Worm (Caenorhabditis elegans) whole organism, young adult: ENCODE data around the gene cyy-1.

Experiments
- B0019.2 ChIP-seq: fragments of 200-800 bp; sonication (Bioruptor generic); conservative IDR thresholded peaks from 2 replicates; pipeline ENCODE4 v1.3.6; 2022; ENCODE audit warnings: missing genetic modification reagents, missing genetic modification characterization, missing compliant biosample characterization
- C06A6.2 ChIP-seq: fragments of 200-800 bp; sonication (Bioruptor generic); conservative IDR thresholded peaks from 2 replicates; pipeline ENCODE4 v1.3.6; 2022; ENCODE audit warnings: missing genetic modification characterization, missing compliant biosample characterization
- C17E4.6 ChIP-seq: fragments of 200-800 bp; sonication (Bioruptor generic); IDR thresholded peaks from 2 replicates; pipeline ENCODE4 v1.3.6; 2022; ENCODE audit warnings: missing genetic modification reagents, missing genetic modification characterization, missing compliant biosample characterization
- D2030.7 ChIP-seq: fragments of 200-800 bp; sonication (Bioruptor generic); IDR thresholded peaks from 2 replicates; pipeline ENCODE4 v1.3.6; 2022; ENCODE audit warnings: missing genetic modification reagents, missing genetic modification characterization, missing compliant biosample characterization
- F23B12.7 ChIP-seq: sonication (generic microtip); optimal IDR thresholded peaks from 2 replicates; lab custom pipeline; 2017; ENCODE audit warnings: missing genetic modification characterization, mild to moderate bottlenecking, missing compliant biosample characterization, antibody characterized with exemption, moderate library complexity; ENCODE audit not compliant: insufficient read depth
- F37B4.10 ChIP-seq: fragments of 200-800 bp; sonication (Bioruptor generic); IDR thresholded peaks from 2 replicates; pipeline ENCODE4 v1.3.6; 2022; ENCODE audit warnings: missing genetic modification characterization, missing compliant biosample characterization
- F39B2.1 ChIP-seq: fragments of 200-800 bp; sonication (Bioruptor generic); IDR thresholded peaks from 2 replicates; pipeline ENCODE4 v1.3.6; 2022; ENCODE audit warnings: missing genetic modification reagents, missing genetic modification characterization, missing compliant biosample characterization
- F52B5.7 ChIP-seq: sonication (generic microtip); optimal IDR thresholded peaks from 2 replicates; lab custom pipeline; 2016; ENCODE audit warnings: mild to moderate bottlenecking, missing genetic modification characterization, missing compliant biosample characterization
- F55B11.4 ChIP-seq: sonication (generic microtip); optimal IDR thresholded peaks from 2 replicates; lab custom pipeline; 2016; ENCODE audit warnings: missing compliant biosample characterization, missing genetic modification characterization, borderline replicate concordance; ENCODE audit not compliant: insufficient read depth
- F57C9.4 ChIP-seq: sonication (generic microtip); optimal IDR thresholded peaks from 2 replicates; lab custom pipeline; 2017; ENCODE audit warnings: mild to moderate bottlenecking, missing genetic modification characterization, missing compliant biosample characterization
- T07F8.4 ChIP-seq: sonication (generic microtip); optimal IDR thresholded peaks from 2 replicates; lab custom pipeline; 2016; ENCODE audit warnings: mild to moderate bottlenecking, missing genetic modification characterization, moderate library complexity, missing compliant biosample characterization
- Y53F4B.3 ChIP-seq: fragments of 200-800 bp; sonication (Bioruptor generic); IDR thresholded peaks from 2 replicates; pipeline ENCODE4 v1.3.6; 2022; ENCODE audit warnings: missing genetic modification reagents, missing genetic modification characterization, missing compliant biosample characterization
- Y53G8AR.9 ChIP-seq: fragments of 200-800 bp; sonication (Bioruptor generic); conservative IDR thresholded peaks from 2 replicates; pipeline ENCODE4 v1.3.6; 2022; ENCODE audit warnings: missing genetic modification reagents, missing genetic modification characterization, missing compliant biosample characterization
- Y56A3A.18 ChIP-seq: fragments of 200-800 bp; sonication (Bioruptor generic); IDR thresholded peaks from 2 replicates; pipeline ENCODE4 v1.3.6; 2022; ENCODE audit warnings: missing genetic modification reagents, missing genetic modification characterization, missing compliant biosample characterization
- Y67H2A.10 ChIP-seq: fragments of 200-800 bp; sonication (Bioruptor generic); conservative IDR thresholded peaks from 2 replicates; pipeline ENCODE4 v1.3.6; 2022; ENCODE audit warnings: missing genetic modification reagents, missing genetic modification characterization, missing compliant biosample characterization
- Y79H2A.3 ChIP-seq: fragments of 200-800 bp; sonication (Bioruptor generic); conservative IDR thresholded peaks from 2 replicates; pipeline ENCODE4 v1.3.6; 2022; ENCODE audit warnings: missing genetic modification reagents, missing genetic modification characterization, missing compliant biosample characterization
- Y95B8A.8 ChIP-seq: fragments of 200-800 bp; sonication (Bioruptor generic); IDR thresholded peaks from 2 replicates; pipeline ENCODE4 v1.3.6; 2022; ENCODE audit warnings: missing genetic modification reagents, missing genetic modification characterization, missing compliant biosample characterization
- ZK185.1 ChIP-seq: sonication (generic microtip); optimal IDR thresholded peaks from 2 replicates; lab custom pipeline; 2016; ENCODE audit warnings: mild to moderate bottlenecking, missing genetic modification characterization, missing compliant biosample characterization; ENCODE audit not compliant: poor library complexity, severe bottlenecking
- attf-6 ChIP-seq: fragments of 200-800 bp; sonication (Bioruptor generic); IDR thresholded peaks from 2 replicates; pipeline ENCODE4 v1.3.6; 2022; ENCODE audit warnings: missing genetic modification reagents, missing genetic modification characterization, missing compliant biosample characterization
- ccch-3 ChIP-seq: fragments of 200-800 bp; sonication (Bioruptor generic); optimal IDR thresholded peaks from 2 replicates; lab custom pipeline; 2018; ENCODE audit warnings: mild to moderate bottlenecking, missing genetic modification characterization, missing compliant biosample characterization
- cebp-2 ChIP-seq: fragments of 200-800 bp; sonication (Bioruptor generic); IDR thresholded peaks from 2 replicates; pipeline ENCODE4 v1.3.6; 2022; ENCODE audit warnings: missing genetic modification characterization, missing compliant biosample characterization
- ceh-27 ChIP-seq: fragments of 200-800 bp; sonication (Bioruptor generic); optimal IDR thresholded peaks from 2 replicates; lab custom pipeline; 2018; ENCODE audit warnings: mild to moderate bottlenecking, missing genetic modification characterization, moderate library complexity, missing compliant biosample characterization
- ceh-91 ChIP-seq: fragments of 200-800 bp; sonication (Bioruptor generic); IDR thresholded peaks from 2 replicates; pipeline ENCODE4 v1.3.6; 2022; ENCODE audit warnings: missing genetic modification reagents, missing genetic modification characterization, missing compliant biosample characterization
- die-1 ChIP-seq: sonication (generic microtip); optimal IDR thresholded peaks from 2 replicates; lab custom pipeline; 2016; ENCODE audit warnings: missing genotype, mild to moderate bottlenecking, missing genetic modification characterization, missing compliant biosample characterization
- dpff-1 ChIP-seq: sonication (generic microtip); optimal IDR thresholded peaks from 2 replicates; lab custom pipeline; 2017; ENCODE audit warnings: mild to moderate bottlenecking, missing genetic modification characterization, missing compliant biosample characterization
- dpl-1 ChIP-seq: fragments of 150-350 bp; optimal IDR thresholded peaks from 2 replicates; lab custom pipeline; 2014; ENCODE audit warnings: missing biosample characterization, missing genetic modification reagents, missing genetic modification characterization
- fkh-3 ChIP-seq: sonication (generic microtip); optimal IDR thresholded peaks from 2 replicates; lab custom pipeline; 2016; ENCODE audit warnings: mild to moderate bottlenecking, missing genetic modification characterization, missing compliant biosample characterization
- hlh-26 ChIP-seq: fragments of 200-800 bp; sonication (Bioruptor generic); conservative IDR thresholded peaks from 2 replicates; pipeline ENCODE4 v1.3.6; 2022; ENCODE audit warnings: missing genetic modification reagents, missing genetic modification characterization, missing compliant biosample characterization
- hrde-1 ChIP-seq: sonication (generic microtip); optimal IDR thresholded peaks from 2 replicates; lab custom pipeline; 2016; ENCODE audit warnings: missing genetic modification characterization, mild to moderate bottlenecking, missing compliant biosample characterization, moderate library complexity, missing genotype, missing genetic modification reagents, borderline replicate concordance
- lin-35 ChIP-seq, 3 experiments: fragments of 150-350 bp in 2 of 3; sonication (generic microtip) in 1 of 3; optimal IDR thresholded peaks; 2 replicates each; lab custom pipeline; 2014 to 2018; ENCODE audit warnings: missing biosample characterization in 3 of 3, missing genetic modification characterization in 3 of 3, missing genetic modification reagents in 3 of 3
- lsl-1 ChIP-seq: fragments of 200-800 bp; sonication (Bioruptor generic); optimal IDR thresholded peaks from 2 replicates; lab custom pipeline; 2018; ENCODE audit warnings: mild to moderate bottlenecking, missing genetic modification characterization, moderate library complexity, missing compliant biosample characterization
- madf-6 ChIP-seq: fragments of 200-800 bp; sonication (Bioruptor generic); IDR thresholded peaks from 2 replicates; pipeline ENCODE4 v1.3.6; 2022; ENCODE audit warnings: missing genetic modification reagents, missing genetic modification characterization, missing compliant biosample characterization
- mcd-1 ChIP-seq: fragments of 200-800 bp; sonication (Bioruptor generic); IDR thresholded peaks from 2 replicates; pipeline ENCODE4 v1.3.6; 2022; ENCODE audit warnings: missing genetic modification reagents, missing genetic modification characterization, missing compliant biosample characterization
- mel-28 ChIP-seq: sonication (generic microtip); optimal IDR thresholded peaks from 2 replicates; lab custom pipeline; 2016; ENCODE audit warnings: borderline replicate concordance, mild to moderate bottlenecking, missing genetic modification characterization, missing compliant biosample characterization
- mes-4 ChIP-seq: sonication (generic microtip); optimal IDR thresholded peaks from 2 replicates; lab custom pipeline; 2016; ENCODE audit warnings: missing genotype, missing genetic modification characterization, missing compliant biosample characterization
- nfya-2 ChIP-seq: fragments of 200-800 bp; sonication (Bioruptor generic); IDR thresholded peaks from 2 replicates; pipeline ENCODE4 v1.3.6; 2022; ENCODE audit warnings: missing genetic modification reagents, missing genetic modification characterization, missing compliant biosample characterization
- nhr-120 ChIP-seq: fragments of 200-800 bp; sonication (Bioruptor generic); IDR thresholded peaks from 2 replicates; pipeline ENCODE4 v1.3.6; 2022; ENCODE audit warnings: missing genetic modification characterization, missing compliant biosample characterization
- nhr-179 ChIP-seq: sonication (generic microtip); optimal IDR thresholded peaks from 2 replicates; lab custom pipeline; 2016; ENCODE audit warnings: mild to moderate bottlenecking, missing genetic modification characterization, missing compliant biosample characterization
- pha-4 ChIP-seq: fragments of 150-350 bp; sonication (generic microtip); optimal IDR thresholded peaks from 2 replicates; lab custom pipeline; 2014; ENCODE audit warnings: missing biosample characterization, missing genetic modification reagents, missing genetic modification characterization
- repo-1 ChIP-seq: sonication (generic microtip); optimal IDR thresholded peaks from 2 replicates; lab custom pipeline; 2017; ENCODE audit warnings: mild to moderate bottlenecking, missing genetic modification characterization, missing compliant biosample characterization
- rpc-1 ChIP-seq, 2 experiments: fragments of 150-350 bp in 1 of 2; sonication (generic microtip) in 1 of 2; optimal IDR thresholded peaks; 2 replicates each; lab custom pipeline; 2014 to 2018; ENCODE audit warnings: missing biosample characterization in 1 of 2, missing genetic modification characterization in 1 of 2, missing genetic modification reagents in 1 of 2, missing genotype in 1 of 2
- snpc-1.1 ChIP-seq: sonication (generic microtip); optimal IDR thresholded peaks from 2 replicates; lab custom pipeline; 2017; ENCODE audit warnings: missing genetic modification characterization, mild to moderate bottlenecking, missing compliant biosample characterization, antibody characterized with exemption, moderate library complexity, missing genotype, missing genetic modification reagents; ENCODE audit not compliant: insufficient read depth
- unc-130 ChIP-seq: sonication (generic microtip); optimal IDR thresholded peaks from 2 replicates; lab custom pipeline; 2016; ENCODE audit warnings: missing genetic modification reagents, missing genetic modification characterization, missing compliant biosample characterization
- xnd-1 ChIP-seq: sonication (generic microtip); optimal IDR thresholded peaks from 2 replicates; lab custom pipeline; 2016; ENCODE audit warnings: missing genotype, missing genetic modification reagents, missing genetic modification characterization, missing compliant biosample characterization
- zfh-2 ChIP-seq: fragments of 200-800 bp; sonication (Bioruptor generic); conservative IDR thresholded peaks from 2 replicates; pipeline ENCODE4 v1.3.6; 2022; ENCODE audit warnings: missing genetic modification reagents, missing genetic modification characterization, missing compliant biosample characterization
- ztf-22 ChIP-seq: fragments of 200-800 bp; sonication (Bioruptor generic); optimal IDR thresholded peaks from 2 replicates; lab custom pipeline; 2018; ENCODE audit warnings: mild to moderate bottlenecking, missing genetic modification characterization, moderate library complexity, missing compliant biosample characterization
- ztf-25 ChIP-seq: fragments of 200-800 bp; sonication (Bioruptor generic); IDR thresholded peaks from 2 replicates; pipeline ENCODE4 v1.3.6; 2022; ENCODE audit warnings: missing genetic modification reagents, missing genetic modification characterization, missing compliant biosample characterization
- ztf-6 ChIP-seq: fragments of 200-800 bp; sonication (Bioruptor generic); IDR thresholded peaks from 2 replicates; pipeline ENCODE4 v1.3.6; 2022; ENCODE audit warnings: missing genetic modification reagents, missing genetic modification characterization, missing compliant biosample characterization

cyy-1 gene

ce11 chrIII:8356407-8356881, 49.2 kb upstream of the cyy-1 start (continued):
- TF ChIP-seq repo-1 (tag; lab: Kevin White, UChicago): peak; percentile 34
- no peak for TF ChIP-seq lsl-1 (GFP tag; lab: Kevin White, UChicago)
- TF ChIP-seq ztf-22 (GFP tag; lab: Kevin White, UChicago): no peak
- no peak for TF ChIP-seq nfya-2 (GFP tag; lab: Robert Waterston, UW)
- TF ChIP-seq dpl-1: peak; percentile 31
- no peak for TF ChIP-seq T07F8.4 (tag; lab: Kevin White, UChicago)
- TF ChIP-seq Y95B8A.8 (GFP tag; lab: Robert Waterston, UW): no peak
- TF ChIP-seq mes-4 (tag; lab: Kevin White, UChicago): no peak
- TF ChIP-seq attf-6 (GFP tag; lab: Robert Waterston, UW): no peak
- no peak for TF ChIP-seq F52B5.7 (tag; lab: Kevin White, UChicago)
- TF ChIP-seq ceh-27 (GFP tag; lab: Kevin White, UChicago): peak; percentile 65
- TF ChIP-seq lin-35 (GFP tag; optimal IDR thresholded peaks at IDR 0.05; lab: Kevin White, UChicago): peak in 1 of 3 experiments; percentile 50
- TF ChIP-seq F39B2.1 (GFP tag; lab: Robert Waterston, UW): no peak
- no peak for TF ChIP-seq rpc-1 (optimal IDR thresholded peaks at IDR 0.05; lab: Kevin White, UChicago)
- TF ChIP-seq rpc-1 (tag; optimal IDR thresholded peaks at IDR 0.05; lab: Kevin White, UChicago): no peak
- no peak for TF ChIP-seq C17E4.6 (GFP tag; lab: Robert Waterston, UW)
- TF ChIP-seq Y56A3A.18 (GFP tag; lab: Robert Waterston, UW): no peak
- no peak for TF ChIP-seq ztf-6
- TF ChIP-seq cebp-2: no peak
- no peak for TF ChIP-seq nhr-120 (GFP tag; lab: Robert Waterston, UW)
- no peak for TF ChIP-seq F57C9.4
- no peak for TF ChIP-seq mel-28 (tag; lab: Kevin White, UChicago)
- no peak for TF ChIP-seq C06A6.2 (GFP tag; lab: Robert Waterston, UW)
- peak; percentile 47; the same call in 1 of the 2 replicates for TF ChIP-seq mcd-1 (GFP tag; lab: Robert Waterston, UW)
- peak; percentile 22 for TF ChIP-seq die-1
- TF ChIP-seq B0019.2 (GFP tag; lab: Robert Waterston, UW): no peak
- no peak for TF ChIP-seq F55B11.4 (tag; lab: Kevin White, UChicago)
- no peak for TF ChIP-seq dpff-1
- peak; percentile 53 for TF ChIP-seq ZK185.1 (tag; lab: Kevin White, UChicago)
- 0 out of 2 replicates have a peak, but pooled peaks have one; percentile 40 for TF ChIP-seq Y53G8AR.9
- no peak for TF ChIP-seq nhr-179 (tag; lab: Kevin White, UChicago)
- no peak for TF ChIP-seq fkh-3 (tag; lab: Kevin White, UChicago)
- TF ChIP-seq F37B4.10: no peak
- TF ChIP-seq Y67H2A.10: no peak
- no peak for TF ChIP-seq Y53F4B.3 (GFP tag; lab: Robert Waterston, UW)
- TF ChIP-seq Y79H2A.3 (GFP tag; lab: Robert Waterston, UW): no peak
- TF ChIP-seq madf-6: peak; percentile 29
- TF ChIP-seq zfh-2 (GFP tag; lab: Robert Waterston, UW): peak; percentile 43; the same call in 1 of the 2 replicates
- no peak for TF ChIP-seq pha-4
- TF ChIP-seq ztf-25: no peak
- TF ChIP-seq ccch-3: no peak
- TF ChIP-seq D2030.7 (GFP tag; lab: Robert Waterston, UW): no peak
- TF ChIP-seq hrde-1 (tag; lab: Kevin White, UChicago): no peak
- TF ChIP-seq unc-130 (GFP tag; lab: Kevin White, UChicago): no peak
- TF ChIP-seq hlh-26 (GFP tag; lab: Robert Waterston, UW): no peak
- TF ChIP-seq snpc-1.1 (tag; lab: Kevin White, UChicago): no peak
- no peak for TF ChIP-seq xnd-1
- no peak for TF ChIP-seq F23B12.7 (tag; lab: Kevin White, UChicago)
- TF ChIP-seq ceh-91 (GFP tag; lab: Robert Waterston, UW): no peak
